Worm (Caenorhabditis elegans) whole organism, mixed stage, embryonic: Measurements from ENCODE around the gene C06C3.4.
A peak's percentile ranks its signal among the peaks of the same experiment; 100 is the strongest.

Experiments used
- M03D4.4 ChIP-seq: sonication (generic microtip); optimal IDR thresholded peaks from 2 replicates; lab custom pipeline; 2017; ENCODE audit warnings: mild to moderate bottlenecking, missing genetic modification characterization, missing compliant biosample characterization
- bed-3 ChIP-seq: fragments of 200-800 bp; sonication (Bioruptor generic); optimal IDR thresholded peaks from 3 replicates; lab custom pipeline; 2018; ENCODE audit warnings: mild to moderate bottlenecking, missing genetic modification characterization, moderate library complexity, missing compliant biosample characterization
- blmp-1 ChIP-seq: fragments of 150-350 bp; optimal IDR thresholded peaks from 2 replicates; lab custom pipeline; 2014; ENCODE audit warnings: missing biosample characterization, missing genetic modification characterization
- ceh-39 ChIP-seq: fragments of 150-350 bp; optimal IDR thresholded peaks from 2 replicates; lab custom pipeline; 2014; ENCODE audit warnings: missing biosample characterization, missing genetic modification characterization
- ceh-43 ChIP-seq: fragments of 200-800 bp; sonication (Bioruptor generic); optimal IDR thresholded peaks from 2 replicates; lab custom pipeline; 2018; ENCODE audit warnings: mild to moderate bottlenecking, missing genetic modification characterization, moderate library complexity, missing compliant biosample characterization
- ceh-83 ChIP-seq: fragments of 200-800 bp; sonication (Bioruptor generic); optimal IDR thresholded peaks from 2 replicates; lab custom pipeline; 2018; ENCODE audit warnings: mild to moderate bottlenecking, missing genetic modification characterization, missing compliant biosample characterization
- ces-1 ChIP-seq: fragments of 150-350 bp; optimal IDR thresholded peaks from 2 replicates; lab custom pipeline; 2014; ENCODE audit warnings: missing biosample characterization, missing genetic modification reagents, missing genetic modification characterization
- elt-1 ChIP-seq: sonication (generic microtip); optimal IDR thresholded peaks from 2 replicates; lab custom pipeline; 2017; ENCODE audit warnings: missing genetic modification characterization, mild to moderate bottlenecking, missing compliant biosample characterization, antibody characterized with exemption, moderate library complexity, borderline replicate concordance; ENCODE audit not compliant: insufficient read depth
- elt-3 ChIP-seq: fragments of 150-350 bp; optimal IDR thresholded peaks from 2 replicates; lab custom pipeline; 2014; ENCODE audit warnings: missing biosample characterization, missing genetic modification characterization
- flh-1 ChIP-seq: fragments of 200-800 bp; sonication (Bioruptor generic); optimal IDR thresholded peaks from 2 replicates; lab custom pipeline; 2018; ENCODE audit warnings: mild to moderate bottlenecking, missing genetic modification characterization, moderate library complexity, missing compliant biosample characterization
- ham-2 ChIP-seq: fragments of 200-800 bp; sonication (Bioruptor generic); optimal IDR thresholded peaks from 2 replicates; lab custom pipeline; 2018; ENCODE audit warnings: mild to moderate bottlenecking, missing genetic modification characterization, missing compliant biosample characterization
- hlh-1 ChIP-seq: fragments of 150-350 bp; optimal IDR thresholded peaks from 2 replicates; lab custom pipeline; 2014; ENCODE audit warnings: missing biosample characterization, missing genetic modification reagents, missing genetic modification characterization
- lin-13 ChIP-seq: fragments of 150-350 bp; optimal IDR thresholded peaks from 2 replicates; lab custom pipeline; 2014; ENCODE audit warnings: missing biosample characterization, missing genetic modification characterization
- lsy-2 ChIP-seq: fragments of 150-350 bp; optimal IDR thresholded peaks from 2 replicates; lab custom pipeline; 2014; ENCODE audit warnings: missing biosample characterization, missing genetic modification characterization
- mab-5 ChIP-seq: fragments of 150-350 bp; optimal IDR thresholded peaks from 2 replicates; lab custom pipeline; 2014; ENCODE audit warnings: missing biosample characterization, missing genetic modification characterization
- mep-1 ChIP-seq: fragments of 150-350 bp; optimal IDR thresholded peaks from 2 replicates; lab custom pipeline; 2017; ENCODE audit warnings: missing biosample characterization, missing genetic modification reagents, missing genetic modification characterization, inconsistent platforms
- mls-2 ChIP-seq: sonication (generic microtip); optimal IDR thresholded peaks from 2 replicates; lab custom pipeline; 2016; ENCODE audit warnings: mild to moderate bottlenecking, missing genetic modification characterization, moderate library complexity, missing compliant biosample characterization
- nhr-12 ChIP-seq: fragments of 150-350 bp; optimal IDR thresholded peaks from 2 replicates; lab custom pipeline; 2014; ENCODE audit warnings: missing biosample characterization, missing genetic modification characterization
- nhr-2 ChIP-seq: fragments of 150-350 bp; optimal IDR thresholded peaks from 2 replicates; lab custom pipeline; 2014; ENCODE audit warnings: missing biosample characterization, missing genetic modification characterization
- nhr-28 ChIP-seq: fragments of 150-350 bp; optimal IDR thresholded peaks from 2 replicates; lab custom pipeline; 2014; ENCODE audit warnings: missing biosample characterization, missing genetic modification characterization
- nhr-76 ChIP-seq: sonication (generic microtip); optimal IDR thresholded peaks from 2 replicates; lab custom pipeline; 2017; ENCODE audit warnings: missing biosample characterization, missing genetic modification characterization
- sem-2 ChIP-seq: fragments of 200-800 bp; sonication (Bioruptor generic); optimal IDR thresholded peaks from 2 replicates; lab custom pipeline; 2018; ENCODE audit warnings: mild to moderate bottlenecking, missing genetic modification characterization, missing compliant biosample characterization
- sptf-1 ChIP-seq: sonication (generic microtip); optimal IDR thresholded peaks from 2 replicates; lab custom pipeline; 2017; ENCODE audit warnings: mild to moderate bottlenecking, missing genetic modification characterization, moderate library complexity, missing compliant biosample characterization
- tbx-8 ChIP-seq: fragments of 200-800 bp; sonication (Bioruptor generic); optimal IDR thresholded peaks from 2 replicates; lab custom pipeline; 2018; ENCODE audit warnings: mild to moderate bottlenecking, missing genetic modification characterization, moderate library complexity, missing compliant biosample characterization
- unc-120 ChIP-seq: sonication (generic microtip); optimal IDR thresholded peaks from 2 replicates; lab custom pipeline; 2017; ENCODE audit warnings: missing genetic modification characterization, missing compliant biosample characterization; ENCODE audit not compliant: poor library complexity, severe bottlenecking
- unc-62 ChIP-seq: fragments of 150-350 bp; optimal IDR thresholded peaks from 2 replicates; lab custom pipeline; 2014; ENCODE audit warnings: missing biosample characterization, missing genetic modification reagents, missing genetic modification characterization
- zip-8 ChIP-seq: fragments of 150-350 bp; optimal IDR thresholded peaks from 2 replicates; lab custom pipeline; 2014; ENCODE audit warnings: missing biosample characterization, missing genetic modification characterization

C06C3.4 gene

ce11 chrII:9407020-9407419 is 33.9 kb downstream of the C06C3.4 start, which contains the start of gene mpz-6:
Gene mpz-6 (minus strand): TSS chrII:9407120.
- TF ChIP-seq mab-5 (tag; lab: Kevin White, UChicago): no peak
- TF ChIP-seq unc-120 (tag; lab: Kevin White, UChicago): no peak
- TF ChIP-seq nhr-2 (tag; lab: Kevin White, UChicago): no peak
- TF ChIP-seq nhr-28 (tag; lab: Kevin White, UChicago): no peak

- TF ChIP-seq sem-2: no peak
- TF ChIP-seq mab-5 (tag; lab: Kevin White, UChicago): no peak
- no peak for TF ChIP-seq nhr-76 (tag; lab: Kevin White, UChicago)
- no peak for TF ChIP-seq elt-3 (tag; lab: Kevin White, UChicago)
- TF ChIP-seq elt-1 (tag; lab: Kevin White, UChicago): no peak
- TF ChIP-seq ham-2 (GFP tag; lab: Kevin White, UChicago): no peak
- no peak for TF ChIP-seq M03D4.4 (tag; lab: Kevin White, UChicago)
- no peak for TF ChIP-seq mls-2 (tag; lab: Kevin White, UChicago)
- TF ChIP-seq ceh-43 (GFP tag; lab: Kevin White, UChicago): no peak
- no peak for TF ChIP-seq ceh-39 (tag; lab: Kevin White, UChicago)
- no peak for TF ChIP-seq nhr-12 (tag; lab: Kevin White, UChicago)
- TF ChIP-seq blmp-1 (tag; lab: Kevin White, UChicago): no peak
Observed at ce11 chrII:9407469-9407868, 34.4 kb downstream of the C06C3.4 start, which contains the start of gene arrd-2. Gene arrd-2 (plus strand): TSS chrII:9407769.

- TF ChIP-seq ceh-39 (tag; lab: Kevin White, UChicago): no peak
- no peak for TF ChIP-seq ceh-83
- TF ChIP-seq nhr-28 (tag; lab: Kevin White, UChicago): no peak
Observed at ce11 chrII:9411497-9411896, 38.4 kb downstream of the C06C3.4 start, which contains the start of gene M176.9. Gene M176.9 (minus strand): TSS chrII:9411597.

ce11 chrII:9412086-9412608 is 39.1 kb downstream of the C06C3.4 start, which contains the start of gene arrd-3:
Gene arrd-3 (plus strand): TSS chrII:9412558.
- TF ChIP-seq bed-3 (GFP tag; lab: Kevin White, UChicago): no peak
- no peak for TF ChIP-seq nhr-76 (tag; lab: Kevin White, UChicago)
- no peak for TF ChIP-seq unc-62

ce11 chrII:9416381-9417276 is 43.5 kb downstream of the C06C3.4 start, which contains the start of the genes gss-1 and chch-3:
Gene gss-1 (minus strand): TSS chrII:9416431.
Gene chch-3 (plus strand): TSS chrII:9417013.
- no peak for TF ChIP-seq sptf-1
- TF ChIP-seq mep-1 (tag; lab: Kevin White, UChicago): peak; percentile 68
- peak; percentile 27 for TF ChIP-seq lin-13 (tag; lab: Kevin White, UChicago)
- TF ChIP-seq unc-62: no peak
- TF ChIP-seq nhr-12 (tag; lab: Kevin White, UChicago): no peak
- TF ChIP-seq nhr-2 (tag; lab: Kevin White, UChicago): no peak
- no peak for TF ChIP-seq unc-120 (tag; lab: Kevin White, UChicago)
- TF ChIP-seq tbx-8 (GFP tag; lab: Kevin White, UChicago): no peak
- TF ChIP-seq lsy-2 (tag; lab: Kevin White, UChicago): peak; percentile 38
- TF ChIP-seq ceh-39 (tag; lab: Kevin White, UChicago): no peak
- no peak for TF ChIP-seq ceh-43 (GFP tag; lab: Kevin White, UChicago)
- TF ChIP-seq sem-2: no peak
- no peak for TF ChIP-seq hlh-1 (tag; lab: Kevin White, UChicago)
- TF ChIP-seq ham-2 (GFP tag; lab: Kevin White, UChicago): peak; percentile 39

ce11 chrII:9418065-9418567 is 45.0 kb downstream of the C06C3.4 start, which contains the start of the genes M176.4 and M176.16:
Gene M176.4 (plus strand): TSS chrII:9418365.
Gene M176.16 (plus strand): TSS chrII:9418517.
- TF ChIP-seq zip-8 (tag; lab: Kevin White, UChicago) (no peak), sptf-1 (no peak), elt-3 (tag; lab: Kevin White, UChicago) (no peak), elt-1 (tag; lab: Kevin White, UChicago) (no peak), nhr-28 (tag; lab: Kevin White, UChicago) (no peak), ceh-83 (no peak), flh-1 (GFP tag; lab: Kevin White, UChicago) (no peak), M03D4.4 (tag; lab: Kevin White, UChicago) (no peak), nhr-2 (tag; lab: Kevin White, UChicago) (no peak), mab-5 (tag; lab: Kevin White, UChicago) (no peak), ces-1 (GFP tag; lab: Kevin White, UChicago) (no peak), unc-120 (tag; lab: Kevin White, UChicago) (no peak), lin-13 (tag; lab: Kevin White, UChicago) (no peak), mls-2 (tag; lab: Kevin White, UChicago) (no peak), ceh-43 (GFP tag; lab: Kevin White, UChicago) (no peak), tbx-8 (GFP tag; lab: Kevin White, UChicago) (no peak)
